Worm (Caenorhabditis elegans): ENCODE measurements around the gene F23F12.3.

The F23F12.3 gene

ce11 chrIII:6500032-6500564 is at the start of gene F23F12.3:
F23F12.3 (plus strand) TSS chrIII:6500514.
- no peak for TF ChIP-seq nhr-76 (tag; optimal IDR thresholded peaks at IDR 0.05)
- TF ChIP-seq ceh-43 (GFP tag; optimal IDR thresholded peaks at IDR 0.05), result no peak
- TF ChIP-seq lin-13 (tag; optimal IDR thresholded peaks at IDR 0.05), result no peak
- TF ChIP-seq tbx-8 (GFP tag; optimal IDR thresholded peaks at IDR 0.05), result no peak
- no peak for TF ChIP-seq mls-2 (tag; optimal IDR thresholded peaks at IDR 0.05)
- TF ChIP-seq ham-2 (GFP tag; optimal IDR thresholded peaks at IDR 0.05), result no peak
- no peak for TF ChIP-seq mab-5 (tag; optimal IDR thresholded peaks at IDR 0.05)
- TF ChIP-seq unc-39 (tag; optimal IDR thresholded peaks at IDR 0.05), result no peak
- no peak for TF ChIP-seq sptf-1 (tag; optimal IDR thresholded peaks at IDR 0.05)
- TF ChIP-seq elt-1 (tag; optimal IDR thresholded peaks at IDR 0.05; ENCODE audit: borderline replicate concordance, insufficient read depth), result no peak
- no peak for TF ChIP-seq zip-8 (tag; optimal IDR thresholded peaks at IDR 0.05)
- no peak for TF ChIP-seq snpc-4 (tag; optimal IDR thresholded peaks at IDR 0.05)

ce11 chrIII:6450596-6450995 is 49.7 kb upstream of the F23F12.3 start, which contains the start of gene T26A5.6:
T26A5.6 (minus strand) TSS chrIII:6450696.
- no peak for TF ChIP-seq unc-62 (GFP tag; optimal IDR thresholded peaks at IDR 0.05)
- TF ChIP-seq flh-1 (GFP tag; optimal IDR thresholded peaks at IDR 0.05), result no peak
- no peak for TF ChIP-seq nhr-12 (tag; optimal IDR thresholded peaks at IDR 0.05)
- no peak for TF ChIP-seq lin-32 (GFP tag; optimal IDR thresholded peaks at IDR 0.05)
- no peak for TF ChIP-seq blmp-1 (tag; optimal IDR thresholded peaks at IDR 0.05)
- TF ChIP-seq snpc-4 (tag; optimal IDR thresholded peaks at IDR 0.05), result no peak
- no peak for TF ChIP-seq mab-5 (tag; optimal IDR thresholded peaks at IDR 0.05)
- no peak for TF ChIP-seq lsy-2 (tag; optimal IDR thresholded peaks at IDR 0.05)
- no peak for TF ChIP-seq hlh-1 (tag; optimal IDR thresholded peaks at IDR 0.05)
- no peak for TF ChIP-seq cnd-1 (tag; optimal IDR thresholded peaks at IDR 0.05)
- TF ChIP-seq elt-1 (tag; optimal IDR thresholded peaks at IDR 0.05; ENCODE audit: borderline replicate concordance, insufficient read depth), result no peak
- TF ChIP-seq nhr-28 (tag; optimal IDR thresholded peaks at IDR 0.05), result no peak
- TF ChIP-seq drap-1 (GFP tag; optimal IDR thresholded peaks at IDR 0.05), result no peak
- no peak for TF ChIP-seq unc-39 (tag; optimal IDR thresholded peaks at IDR 0.05)
- no peak for TF ChIP-seq nhr-76 (tag; optimal IDR thresholded peaks at IDR 0.05)
- TF ChIP-seq ceh-39 (tag; optimal IDR thresholded peaks at IDR 0.05), result no peak
- TF ChIP-seq lin-13 (tag; optimal IDR thresholded peaks at IDR 0.05), result no peak

- TF ChIP-seq sptf-1 (tag; optimal IDR thresholded peaks at IDR 0.05), result no peak
- TF ChIP-seq blmp-1 (tag; optimal IDR thresholded peaks at IDR 0.05), result no peak
- TF ChIP-seq nhr-76 (tag; optimal IDR thresholded peaks at IDR 0.05), result no peak
- TF ChIP-seq drap-1 (GFP tag; optimal IDR thresholded peaks at IDR 0.05), result no peak
- TF ChIP-seq nhr-2 (tag; optimal IDR thresholded peaks at IDR 0.05), result no peak
- TF ChIP-seq pha-4 (tag; optimal IDR thresholded peaks at IDR 0.05), result no peak
- TF ChIP-seq elt-1 (tag; optimal IDR thresholded peaks at IDR 0.05; ENCODE audit: borderline replicate concordance, insufficient read depth), result no peak
- no peak for TF ChIP-seq lsy-2 (tag; optimal IDR thresholded peaks at IDR 0.05)
Measured at ce11 chrIII:6452278-6452677, 48.0 kb upstream of the F23F12.3 start, which contains the start of gene set-1. set-1 (minus strand) TSS chrIII:6452378.

ce11 chrIII:6452683-6453082 is 47.6 kb upstream of the F23F12.3 start:
- TF ChIP-seq mep-1 (tag; optimal IDR thresholded peaks at IDR 0.05), result peak; percentile 65
- peak; percentile 17 for TF ChIP-seq lin-13 (tag; optimal IDR thresholded peaks at IDR 0.05)
- TF ChIP-seq ham-2 (GFP tag; optimal IDR thresholded peaks at IDR 0.05), result no peak
- peak; percentile 24 for TF ChIP-seq lsy-2 (tag; optimal IDR thresholded peaks at IDR 0.05)
- TF ChIP-seq hlh-1 (tag; optimal IDR thresholded peaks at IDR 0.05), result peak; percentile 63
- no peak for TF ChIP-seq zip-8 (tag; optimal IDR thresholded peaks at IDR 0.05)
- TF ChIP-seq tbx-8 (GFP tag; optimal IDR thresholded peaks at IDR 0.05), result no peak
- TF ChIP-seq ceh-83 (GFP tag; optimal IDR thresholded peaks at IDR 0.05), result no peak
- TF ChIP-seq ceh-39 (tag; optimal IDR thresholded peaks at IDR 0.05), result peak; percentile 47
- TF ChIP-seq unc-120 (tag; optimal IDR thresholded peaks at IDR 0.05; ENCODE audit: poor library complexity, severe bottlenecking), result no peak

- peak; percentile 86 for TF ChIP-seq sptf-1 (tag; optimal IDR thresholded peaks at IDR 0.05)
- peak; percentile 63 for TF ChIP-seq drap-1 (GFP tag; optimal IDR thresholded peaks at IDR 0.05)
- peak; percentile 41 for TF ChIP-seq ztf-11 (tag; optimal IDR thresholded peaks at IDR 0.05)
- peak; percentile 6 for TF ChIP-seq flh-1 (GFP tag; optimal IDR thresholded peaks at IDR 0.05)
- peak; percentile 78 for TF ChIP-seq M03D4.4 (tag; optimal IDR thresholded peaks at IDR 0.05)
- peak; percentile 75 for TF ChIP-seq pha-4 (tag; optimal IDR thresholded peaks at IDR 0.05)
- TF ChIP-seq hlh-1 (tag; optimal IDR thresholded peaks at IDR 0.05), result peak; percentile 37
- TF ChIP-seq tbx-8 (GFP tag; optimal IDR thresholded peaks at IDR 0.05), result no peak
- peak; percentile 25 for TF ChIP-seq ces-1 (GFP tag; optimal IDR thresholded peaks at IDR 0.05)
- no peak for TF ChIP-seq nhr-28 (tag; optimal IDR thresholded peaks at IDR 0.05)
- peak; percentile 5 for TF ChIP-seq bed-3 (GFP tag; optimal IDR thresholded peaks at IDR 0.05)
- no peak for TF ChIP-seq elt-3 (tag; optimal IDR thresholded peaks at IDR 0.05)
- peak; percentile 89 for TF ChIP-seq mep-1 (tag; optimal IDR thresholded peaks at IDR 0.05)
- peak; percentile 51 for TF ChIP-seq blmp-1 (tag; optimal IDR thresholded peaks at IDR 0.05)
- peak; percentile 82 for TF ChIP-seq lsy-2 (tag; optimal IDR thresholded peaks at IDR 0.05)
- peak; percentile 67 for TF ChIP-seq unc-120 (tag; optimal IDR thresholded peaks at IDR 0.05; ENCODE audit: poor library complexity, severe bottlenecking)
- peak; percentile 75 for TF ChIP-seq ham-2 (GFP tag; optimal IDR thresholded peaks at IDR 0.05)
- TF ChIP-seq cnd-1 (tag; optimal IDR thresholded peaks at IDR 0.05), result peak; percentile 72
- peak; percentile 83 for TF ChIP-seq lin-13 (tag; optimal IDR thresholded peaks at IDR 0.05)
- TF ChIP-seq ceh-83 (GFP tag; optimal IDR thresholded peaks at IDR 0.05), result peak; percentile 51
- peak; percentile 7 for TF ChIP-seq ceh-43 (GFP tag; optimal IDR thresholded peaks at IDR 0.05)
- peak; percentile 85 for TF ChIP-seq nhr-237 (tag; optimal IDR thresholded peaks at IDR 0.05)
- no peak for TF ChIP-seq ceh-39 (tag; optimal IDR thresholded peaks at IDR 0.05)
- no peak for TF ChIP-seq nhr-2 (tag; optimal IDR thresholded peaks at IDR 0.05)
- TF ChIP-seq zip-8 (tag; optimal IDR thresholded peaks at IDR 0.05), result no peak
- peak; percentile 35 for TF ChIP-seq elt-1 (tag; optimal IDR thresholded peaks at IDR 0.05; ENCODE audit: borderline replicate concordance, insufficient read depth)
- TF ChIP-seq sem-2 (GFP tag; optimal IDR thresholded peaks at IDR 0.05), result peak; percentile 11
- no peak for TF ChIP-seq mab-5 (tag; optimal IDR thresholded peaks at IDR 0.05)
- TF ChIP-seq mls-2 (tag; optimal IDR thresholded peaks at IDR 0.05), result peak; percentile 81
- TF ChIP-seq lin-32 (GFP tag; optimal IDR thresholded peaks at IDR 0.05), result no peak
- no peak for TF ChIP-seq unc-39 (tag; optimal IDR thresholded peaks at IDR 0.05)
Measured at ce11 chrIII:6453665-6454064, 46.6 kb upstream of the F23F12.3 start.

All from whole organism, mixed stage, embryonic.